Worm (Caenorhabditis elegans) whole organism, mixed stage, embryonic: Measurements from ENCODE around the gene C18B2.2.

Source experiments
- blmp-1 ChIP-seq: fragments of 150-350 bp; optimal IDR thresholded peaks from 2 replicates; lab custom pipeline; 2014; ENCODE audit warnings: missing biosample characterization, missing genetic modification characterization
- cnd-1 ChIP-seq: fragments of 200-800 bp; sonication (Bioruptor generic); optimal IDR thresholded peaks from 2 replicates; lab custom pipeline; 2018; ENCODE audit warnings: mild to moderate bottlenecking, missing genetic modification characterization, missing compliant biosample characterization
- mep-1 ChIP-seq: fragments of 150-350 bp; optimal IDR thresholded peaks from 2 replicates; lab custom pipeline; 2017; ENCODE audit warnings: missing biosample characterization, missing genetic modification reagents, missing genetic modification characterization, inconsistent platforms
- mls-2 ChIP-seq: sonication (generic microtip); optimal IDR thresholded peaks from 2 replicates; lab custom pipeline; 2016; ENCODE audit warnings: mild to moderate bottlenecking, missing genetic modification characterization, moderate library complexity, missing compliant biosample characterization
- nhr-2 ChIP-seq: fragments of 150-350 bp; optimal IDR thresholded peaks from 2 replicates; lab custom pipeline; 2014; ENCODE audit warnings: missing biosample characterization, missing genetic modification characterization
- nhr-237 ChIP-seq: fragments of 150-350 bp; optimal IDR thresholded peaks from 2 replicates; lab custom pipeline; 2014; ENCODE audit warnings: missing biosample characterization, missing genetic modification characterization
- nhr-28 ChIP-seq: fragments of 150-350 bp; optimal IDR thresholded peaks from 2 replicates; lab custom pipeline; 2014; ENCODE audit warnings: missing biosample characterization, missing genetic modification characterization
- nhr-76 ChIP-seq: sonication (generic microtip); optimal IDR thresholded peaks from 2 replicates; lab custom pipeline; 2017; ENCODE audit warnings: missing biosample characterization, missing genetic modification characterization
- snpc-4 ChIP-seq: fragments of 150-350 bp; optimal IDR thresholded peaks from 2 replicates; lab custom pipeline; 2014; ENCODE audit warnings: missing biosample characterization, missing genetic modification characterization
- sptf-1 ChIP-seq: sonication (generic microtip); optimal IDR thresholded peaks from 2 replicates; lab custom pipeline; 2017; ENCODE audit warnings: mild to moderate bottlenecking, missing genetic modification characterization, moderate library complexity, missing compliant biosample characterization
- unc-62 ChIP-seq: fragments of 150-350 bp; optimal IDR thresholded peaks from 2 replicates; lab custom pipeline; 2014; ENCODE audit warnings: missing biosample characterization, missing genetic modification reagents, missing genetic modification characterization
- ztf-11 ChIP-seq: fragments of 150-350 bp; optimal IDR thresholded peaks from 2 replicates; lab custom pipeline; 2014; ENCODE audit warnings: missing biosample characterization, missing genetic modification characterization

DNA sequence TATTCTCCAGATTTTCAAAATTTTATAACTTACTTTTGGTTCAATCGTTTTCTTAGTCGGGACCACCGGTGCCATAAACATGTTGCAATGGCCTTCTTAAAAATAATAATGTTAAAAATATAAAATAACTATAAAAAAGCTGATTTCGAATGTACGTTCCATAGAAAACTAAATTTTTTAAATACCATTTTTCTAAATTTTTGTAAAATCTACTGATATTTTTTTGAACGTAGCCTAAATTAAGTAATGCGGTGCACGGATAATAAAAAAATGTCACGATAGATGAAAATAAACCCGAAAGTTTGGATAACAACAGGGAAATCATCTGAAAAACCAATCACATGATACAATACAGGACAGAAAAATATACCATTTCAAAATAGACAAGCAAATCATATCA is 49.8 kb upstream of the C18B2.2 start, which contains the start of gene T27A10.5:
- TF ChIP-seq nhr-2 (tag; lab: Kevin White, UChicago) (no peak), snpc-4 (tag; lab: Kevin White, UChicago) (no peak), nhr-76 (tag; lab: Kevin White, UChicago) (no peak), nhr-28 (tag; lab: Kevin White, UChicago) (no peak), sptf-1 (tag; lab: Kevin White, UChicago) (no peak), mls-2 (tag; lab: Kevin White, UChicago) (no peak), nhr-237 (tag; lab: Kevin White, UChicago) (no peak), ztf-11 (tag; lab: Kevin White, UChicago) (no peak), cnd-1 (no peak), blmp-1 (tag; lab: Kevin White, UChicago) (no peak), mep-1 (tag; lab: Kevin White, UChicago) (no peak), unc-62 (GFP tag; lab: Kevin White, UChicago) (no peak)
